Worm (Caenorhabditis elegans) whole organism, midembryonic: ENCODE data around the gene Y75B8A.19.
A peak's percentile ranks its signal among the peaks of the same experiment; 100 is the strongest.

ENCODE experiments used
- T22C8.4 ChIP-seq: fragments of 200-800 bp; sonication (Bioruptor generic); IDR thresholded peaks from 2 replicates; pipeline ENCODE4 v1.3.6; 2022; ENCODE audit warnings: missing genetic modification characterization, missing compliant biosample characterization
- cog-1 ChIP-seq: sonication (generic microtip); optimal IDR thresholded peaks from 2 replicates; lab custom pipeline; 2016; ENCODE audit warnings: missing genetic modification characterization, missing compliant biosample characterization
- flt-1 ChIP-seq: fragments of 200-800 bp; sonication (Bioruptor generic); IDR thresholded peaks from 2 replicates; pipeline ENCODE4 v1.3.6; 2022; ENCODE audit warnings: missing genetic modification characterization, missing compliant biosample characterization
- klf-2 ChIP-seq: fragments of 200-800 bp; sonication (Bioruptor generic); conservative IDR thresholded peaks from 2 replicates; pipeline ENCODE4 v1.3.6; 2022; ENCODE audit warnings: missing genetic modification reagents, missing genetic modification characterization, missing compliant biosample characterization
- med-1 ChIP-seq: sonication (generic microtip); optimal IDR thresholded peaks from 2 replicates; lab custom pipeline; 2017; ENCODE audit warnings: missing genetic modification characterization, mild to moderate bottlenecking, missing compliant biosample characterization, antibody characterized with exemption, missing genetic modification reagents; ENCODE audit not compliant: insufficient read depth
- ref-1 ChIP-seq: fragments of 200-800 bp; sonication (Bioruptor generic); conservative IDR thresholded peaks from 2 replicates; pipeline ENCODE4 v1.3.6; 2022; ENCODE audit warnings: missing genetic modification reagents, missing genetic modification characterization, missing compliant biosample characterization
- tab-1 ChIP-seq: fragments of 200-800 bp; sonication (Bioruptor generic); IDR thresholded peaks from 2 replicates; pipeline ENCODE4 v1.3.6; 2022; ENCODE audit warnings: missing genetic modification characterization, missing compliant biosample characterization
- ztf-23 ChIP-seq: fragments of 200-800 bp; sonication (Bioruptor generic); IDR thresholded peaks from 2 replicates; pipeline ENCODE4 v1.3.6; 2022; ENCODE audit warnings: missing genetic modification reagents, missing genetic modification characterization, missing compliant biosample characterization
- ztf-29 ChIP-seq: fragments of 200-800 bp; sonication (Bioruptor generic); IDR thresholded peaks from 2 replicates; pipeline ENCODE4 v1.3.6; 2022; ENCODE audit warnings: missing genetic modification reagents, missing genetic modification characterization, missing compliant biosample characterization

The Y75B8A.19 gene

ce11 chrIII:12253342-12253741 is 26.9 kb downstream of the Y75B8A.19 start:
- TF ChIP-seq cog-1 (tag; lab: Kevin White, UChicago): no peak
- TF ChIP-seq flt-1 (GFP tag; lab: Robert Waterston, UW): no peak
- TF ChIP-seq med-1 (GFP tag; lab: Kevin White, UChicago): no peak
- TF ChIP-seq ref-1 (GFP tag; lab: Robert Waterston, UW): no peak
- TF ChIP-seq klf-2 (GFP tag; lab: Robert Waterston, UW): no peak
- no peak for TF ChIP-seq ztf-23 (GFP tag; lab: Robert Waterston, UW)
- TF ChIP-seq tab-1 (GFP tag; lab: Robert Waterston, UW): no peak
- TF ChIP-seq ztf-29 (GFP tag; lab: Robert Waterston, UW): no peak
- no peak for TF ChIP-seq T22C8.4 (GFP tag; lab: Robert Waterston, UW)

- no peak for TF ChIP-seq med-1 (GFP tag; lab: Kevin White, UChicago)
- no peak for TF ChIP-seq tab-1 (GFP tag; lab: Robert Waterston, UW)
- no peak for TF ChIP-seq ztf-29 (GFP tag; lab: Robert Waterston, UW)
- TF ChIP-seq cog-1 (tag; lab: Kevin White, UChicago): no peak
- TF ChIP-seq flt-1 (GFP tag; lab: Robert Waterston, UW): no peak
- TF ChIP-seq ref-1 (GFP tag; lab: Robert Waterston, UW): no peak
- no peak for TF ChIP-seq ztf-23 (GFP tag; lab: Robert Waterston, UW)
- no peak for TF ChIP-seq T22C8.4 (GFP tag; lab: Robert Waterston, UW)
- TF ChIP-seq klf-2 (GFP tag; lab: Robert Waterston, UW): no peak
Observed at ce11 chrIII:12259793-12260192, 33.4 kb downstream of the Y75B8A.19 start.

ce11 chrIII:12260413-12260812 is 34.0 kb downstream of the Y75B8A.19 start:
- TF ChIP-seq med-1 (GFP tag; lab: Kevin White, UChicago): no peak
- TF ChIP-seq cog-1 (tag; lab: Kevin White, UChicago): no peak
- no peak for TF ChIP-seq ztf-23 (GFP tag; lab: Robert Waterston, UW)
- TF ChIP-seq ref-1 (GFP tag; lab: Robert Waterston, UW): no peak
- no peak for TF ChIP-seq ztf-29 (GFP tag; lab: Robert Waterston, UW)
- no peak for TF ChIP-seq flt-1 (GFP tag; lab: Robert Waterston, UW)
- no peak for TF ChIP-seq T22C8.4 (GFP tag; lab: Robert Waterston, UW)
- no peak for TF ChIP-seq klf-2 (GFP tag; lab: Robert Waterston, UW)
- TF ChIP-seq tab-1 (GFP tag; lab: Robert Waterston, UW): no peak

ce11 chrIII:12269807-12270206 is 43.4 kb downstream of the Y75B8A.19 start:
- TF ChIP-seq flt-1 (GFP tag; lab: Robert Waterston, UW) (no peak), cog-1 (tag; lab: Kevin White, UChicago) (no peak), T22C8.4 (GFP tag; lab: Robert Waterston, UW) (no peak)

ce11 chrIII:12270391-12270790 is 44.0 kb downstream of the Y75B8A.19 start:
- no peak for TF ChIP-seq klf-2 (GFP tag; lab: Robert Waterston, UW)
- TF ChIP-seq ztf-29 (GFP tag; lab: Robert Waterston, UW): no peak
- TF ChIP-seq T22C8.4 (GFP tag; lab: Robert Waterston, UW): no peak
- TF ChIP-seq med-1 (GFP tag; lab: Kevin White, UChicago): no peak
- no peak for TF ChIP-seq flt-1 (GFP tag; lab: Robert Waterston, UW)
- no peak for TF ChIP-seq tab-1 (GFP tag; lab: Robert Waterston, UW)
- no peak for TF ChIP-seq ztf-23 (GFP tag; lab: Robert Waterston, UW)
- no peak for TF ChIP-seq ref-1 (GFP tag; lab: Robert Waterston, UW)
- no peak for TF ChIP-seq cog-1 (tag; lab: Kevin White, UChicago)

- TF ChIP-seq flt-1 (GFP tag; lab: Robert Waterston, UW) (0 out of 2 replicates have a peak, but pooled peaks have one; percentile 18), cog-1 (tag; lab: Kevin White, UChicago) (no peak), ztf-23 (GFP tag; lab: Robert Waterston, UW) (0 out of 2 replicates have a peak, but pooled peaks have one; percentile 57)
Observed at ce11 chrIII:12273598-12274090, 47.2 kb downstream of the Y75B8A.19 start, which contains the start of the genes Y75B8A.24 and Y75B8A.25. Y75B8A.24 (minus strand) TSS chrIII:12273752. Y75B8A.25 (plus strand) TSS chrIII:12274040.

ce11 chrIII:12278766-12279165 is 52.3 kb downstream of the Y75B8A.19 start:
- TF ChIP-seq T22C8.4 (GFP tag; lab: Robert Waterston, UW) (no peak), ref-1 (GFP tag; lab: Robert Waterston, UW) (no peak), tab-1 (GFP tag; lab: Robert Waterston, UW) (no peak), flt-1 (GFP tag; lab: Robert Waterston, UW) (no peak), klf-2 (GFP tag; lab: Robert Waterston, UW) (no peak), cog-1 (tag; lab: Kevin White, UChicago) (no peak), ztf-29 (GFP tag; lab: Robert Waterston, UW) (no peak), ztf-23 (GFP tag; lab: Robert Waterston, UW) (no peak), med-1 (GFP tag; lab: Kevin White, UChicago) (no peak)
